Fruit fly (Drosophila melanogaster): ENCODE measurements around the gene CG46457.

- TF ChIP-seq esn (GFP tag; optimal IDR thresholded peaks at IDR 0.05) (no peak), CG32006 (GFP tag; optimal IDR thresholded peaks at IDR 0.05) (no peak), CG3919 (GFP tag; optimal IDR thresholded peaks at IDR 0.05) (no peak), CG3032 (tag; optimal IDR thresholded peaks at IDR 0.05) (no peak), fd59A (GFP tag; optimal IDR thresholded peaks at IDR 0.05) (no peak)
Measured at dm6 chr3R:13509816-13510215, 19.3 kb downstream of the CG46457 start.
